Worm (Caenorhabditis elegans): Measurements from ENCODE around the gene C46E10.8.

- TF ChIP-seq ztf-23 (GFP tag; IDR thresholded peaks at IDR 0.05) (no peak), cog-1 (tag; optimal IDR thresholded peaks at IDR 0.05) (no peak), ref-1 (GFP tag; conservative IDR thresholded peaks at IDR 0.05) (no peak), ztf-29 (GFP tag; IDR thresholded peaks at IDR 0.05) (no peak)
Observed at ce11 chrII:3727996-3728395, at the start of gene C46E10.8.
